Worm (Caenorhabditis elegans) whole organism, mixed stage, embryonic: ENCODE results near the gene T14G8.6.
A peak's percentile ranks its signal among the peaks of the same experiment; 100 is the strongest.

Experiments
- M03D4.4 ChIP-seq: sonication (generic microtip); optimal IDR thresholded peaks from 2 replicates; lab custom pipeline; 2017; ENCODE audit warnings: mild to moderate bottlenecking, missing genetic modification characterization, missing compliant biosample characterization
- bed-3 ChIP-seq: fragments of 200-800 bp; sonication (Bioruptor generic); optimal IDR thresholded peaks from 3 replicates; lab custom pipeline; 2018; ENCODE audit warnings: mild to moderate bottlenecking, missing genetic modification characterization, moderate library complexity, missing compliant biosample characterization
- blmp-1 ChIP-seq: fragments of 150-350 bp; optimal IDR thresholded peaks from 2 replicates; lab custom pipeline; 2014; ENCODE audit warnings: missing biosample characterization, missing genetic modification characterization
- ceh-39 ChIP-seq: fragments of 150-350 bp; optimal IDR thresholded peaks from 2 replicates; lab custom pipeline; 2014; ENCODE audit warnings: missing biosample characterization, missing genetic modification characterization
- ceh-43 ChIP-seq: fragments of 200-800 bp; sonication (Bioruptor generic); optimal IDR thresholded peaks from 2 replicates; lab custom pipeline; 2018; ENCODE audit warnings: mild to moderate bottlenecking, missing genetic modification characterization, moderate library complexity, missing compliant biosample characterization
- ceh-83 ChIP-seq: fragments of 200-800 bp; sonication (Bioruptor generic); optimal IDR thresholded peaks from 2 replicates; lab custom pipeline; 2018; ENCODE audit warnings: mild to moderate bottlenecking, missing genetic modification characterization, missing compliant biosample characterization
- ces-1 ChIP-seq: fragments of 150-350 bp; optimal IDR thresholded peaks from 2 replicates; lab custom pipeline; 2014; ENCODE audit warnings: missing biosample characterization, missing genetic modification reagents, missing genetic modification characterization
- cnd-1 ChIP-seq: fragments of 200-800 bp; sonication (Bioruptor generic); optimal IDR thresholded peaks from 2 replicates; lab custom pipeline; 2018; ENCODE audit warnings: mild to moderate bottlenecking, missing genetic modification characterization, missing compliant biosample characterization
- drap-1 ChIP-seq: fragments of 200-800 bp; sonication (Bioruptor generic); optimal IDR thresholded peaks from 3 replicates; lab custom pipeline; 2018; ENCODE audit warnings: mild to moderate bottlenecking, missing genetic modification characterization, missing compliant biosample characterization
- elt-1 ChIP-seq: sonication (generic microtip); optimal IDR thresholded peaks from 2 replicates; lab custom pipeline; 2017; ENCODE audit warnings: missing genetic modification characterization, mild to moderate bottlenecking, missing compliant biosample characterization, antibody characterized with exemption, moderate library complexity, borderline replicate concordance; ENCODE audit not compliant: insufficient read depth
- elt-3 ChIP-seq: fragments of 150-350 bp; optimal IDR thresholded peaks from 2 replicates; lab custom pipeline; 2014; ENCODE audit warnings: missing biosample characterization, missing genetic modification characterization
- flh-1 ChIP-seq: fragments of 200-800 bp; sonication (Bioruptor generic); optimal IDR thresholded peaks from 2 replicates; lab custom pipeline; 2018; ENCODE audit warnings: mild to moderate bottlenecking, missing genetic modification characterization, moderate library complexity, missing compliant biosample characterization
- ham-2 ChIP-seq: fragments of 200-800 bp; sonication (Bioruptor generic); optimal IDR thresholded peaks from 2 replicates; lab custom pipeline; 2018; ENCODE audit warnings: mild to moderate bottlenecking, missing genetic modification characterization, missing compliant biosample characterization
- hlh-1 ChIP-seq: fragments of 150-350 bp; optimal IDR thresholded peaks from 2 replicates; lab custom pipeline; 2014; ENCODE audit warnings: missing biosample characterization, missing genetic modification reagents, missing genetic modification characterization
- lin-13 ChIP-seq: fragments of 150-350 bp; optimal IDR thresholded peaks from 2 replicates; lab custom pipeline; 2014; ENCODE audit warnings: missing biosample characterization, missing genetic modification characterization
- lin-32 ChIP-seq: fragments of 200-800 bp; sonication (Bioruptor generic); optimal IDR thresholded peaks from 2 replicates; lab custom pipeline; 2018; ENCODE audit warnings: mild to moderate bottlenecking, missing genetic modification characterization, missing compliant biosample characterization
- lsy-2 ChIP-seq: fragments of 150-350 bp; optimal IDR thresholded peaks from 2 replicates; lab custom pipeline; 2014; ENCODE audit warnings: missing biosample characterization, missing genetic modification characterization
- mab-5 ChIP-seq: fragments of 150-350 bp; optimal IDR thresholded peaks from 2 replicates; lab custom pipeline; 2014; ENCODE audit warnings: missing biosample characterization, missing genetic modification characterization
- mep-1 ChIP-seq: fragments of 150-350 bp; optimal IDR thresholded peaks from 2 replicates; lab custom pipeline; 2017; ENCODE audit warnings: missing biosample characterization, missing genetic modification reagents, missing genetic modification characterization, inconsistent platforms
- mls-2 ChIP-seq: sonication (generic microtip); optimal IDR thresholded peaks from 2 replicates; lab custom pipeline; 2016; ENCODE audit warnings: mild to moderate bottlenecking, missing genetic modification characterization, moderate library complexity, missing compliant biosample characterization
- nhr-12 ChIP-seq: fragments of 150-350 bp; optimal IDR thresholded peaks from 2 replicates; lab custom pipeline; 2014; ENCODE audit warnings: missing biosample characterization, missing genetic modification characterization
- nhr-2 ChIP-seq: fragments of 150-350 bp; optimal IDR thresholded peaks from 2 replicates; lab custom pipeline; 2014; ENCODE audit warnings: missing biosample characterization, missing genetic modification characterization
- nhr-237 ChIP-seq: fragments of 150-350 bp; optimal IDR thresholded peaks from 2 replicates; lab custom pipeline; 2014; ENCODE audit warnings: missing biosample characterization, missing genetic modification characterization
- nhr-28 ChIP-seq: fragments of 150-350 bp; optimal IDR thresholded peaks from 2 replicates; lab custom pipeline; 2014; ENCODE audit warnings: missing biosample characterization, missing genetic modification characterization
- nhr-76 ChIP-seq: sonication (generic microtip); optimal IDR thresholded peaks from 2 replicates; lab custom pipeline; 2017; ENCODE audit warnings: missing biosample characterization, missing genetic modification characterization
- pha-4 ChIP-seq: fragments of 150-350 bp; optimal IDR thresholded peaks from 2 replicates; lab custom pipeline; 2018; ENCODE audit warnings: missing biosample characterization, missing genetic modification reagents, missing genetic modification characterization
- sem-2 ChIP-seq: fragments of 200-800 bp; sonication (Bioruptor generic); optimal IDR thresholded peaks from 2 replicates; lab custom pipeline; 2018; ENCODE audit warnings: mild to moderate bottlenecking, missing genetic modification characterization, missing compliant biosample characterization
- snpc-4 ChIP-seq: fragments of 150-350 bp; optimal IDR thresholded peaks from 2 replicates; lab custom pipeline; 2014; ENCODE audit warnings: missing biosample characterization, missing genetic modification characterization
- sptf-1 ChIP-seq: sonication (generic microtip); optimal IDR thresholded peaks from 2 replicates; lab custom pipeline; 2017; ENCODE audit warnings: mild to moderate bottlenecking, missing genetic modification characterization, moderate library complexity, missing compliant biosample characterization
- tbx-8 ChIP-seq: fragments of 200-800 bp; sonication (Bioruptor generic); optimal IDR thresholded peaks from 2 replicates; lab custom pipeline; 2018; ENCODE audit warnings: mild to moderate bottlenecking, missing genetic modification characterization, moderate library complexity, missing compliant biosample characterization
- unc-120 ChIP-seq: sonication (generic microtip); optimal IDR thresholded peaks from 2 replicates; lab custom pipeline; 2017; ENCODE audit warnings: missing genetic modification characterization, missing compliant biosample characterization; ENCODE audit not compliant: poor library complexity, severe bottlenecking
- unc-39 ChIP-seq: fragments of 150-350 bp; optimal IDR thresholded peaks from 2 replicates; lab custom pipeline; 2014; ENCODE audit warnings: missing biosample characterization, missing genetic modification characterization
- unc-62 ChIP-seq: fragments of 150-350 bp; optimal IDR thresholded peaks from 2 replicates; lab custom pipeline; 2014; ENCODE audit warnings: missing biosample characterization, missing genetic modification reagents, missing genetic modification characterization
- zip-8 ChIP-seq: fragments of 150-350 bp; optimal IDR thresholded peaks from 2 replicates; lab custom pipeline; 2014; ENCODE audit warnings: missing biosample characterization, missing genetic modification characterization
- ztf-11 ChIP-seq: fragments of 150-350 bp; optimal IDR thresholded peaks from 2 replicates; lab custom pipeline; 2014; ENCODE audit warnings: missing biosample characterization, missing genetic modification characterization

Gene T14G8.6

ce11 chrX:12902057-12902652 lies 39.5 kb upstream of the T14G8.6 start:
- no peak for TF ChIP-seq pha-4 (tag; lab: Kevin White, UChicago)
- TF ChIP-seq drap-1 (GFP tag; lab: Kevin White, UChicago): no peak
- peak; percentile 26 for TF ChIP-seq sptf-1
- TF ChIP-seq ces-1: peak; percentile 88

- no peak for TF ChIP-seq ceh-39 (tag; lab: Kevin White, UChicago)
Measured at ce11 chrX:12899140-12899888, 36.7 kb upstream of the T14G8.6 start.

- TF ChIP-seq zip-8 (tag; lab: Kevin White, UChicago) (peak; percentile 7), lsy-2 (tag; lab: Kevin White, UChicago) (peak; percentile 2), M03D4.4 (tag; lab: Kevin White, UChicago) (peak; percentile 91), sptf-1 (peak; percentile 95), lin-32 (peak; percentile 47), ceh-83 (GFP tag; lab: Kevin White, UChicago) (peak; percentile 86), mls-2 (tag; lab: Kevin White, UChicago) (peak; percentile 92), nhr-28 (no peak), flh-1 (peak; percentile 60), ces-1 (no peak), ztf-11 (tag; lab: Kevin White, UChicago) (no peak), elt-1 (no peak), nhr-76 (tag; lab: Kevin White, UChicago) (no peak), drap-1 (GFP tag; lab: Kevin White, UChicago) (peak; percentile 82), ceh-39 (tag; lab: Kevin White, UChicago) (no peak), unc-39 (tag; lab: Kevin White, UChicago) (no peak), cnd-1 (tag; lab: Kevin White, UChicago) (peak; percentile 85), nhr-12 (tag; lab: Kevin White, UChicago) (no peak), sem-2 (peak; percentile 77), blmp-1 (tag; lab: Kevin White, UChicago) (no peak), bed-3 (peak; percentile 66), elt-3 (no peak), mep-1 (tag; lab: Kevin White, UChicago) (peak; percentile 29), ham-2 (GFP tag; lab: Kevin White, UChicago) (peak; percentile 79), nhr-2 (tag; lab: Kevin White, UChicago) (peak; percentile 21), snpc-4 (no peak), nhr-237 (tag; lab: Kevin White, UChicago) (no peak), pha-4 (tag; lab: Kevin White, UChicago) (peak; percentile 56), tbx-8 (GFP tag; lab: Kevin White, UChicago) (peak; percentile 85), unc-120 (tag; lab: Kevin White, UChicago) (peak; percentile 73), ceh-43 (GFP tag; lab: Kevin White, UChicago) (peak; percentile 78), unc-62 (GFP tag; lab: Kevin White, UChicago) (no peak), mab-5 (tag; lab: Kevin White, UChicago) (no peak), lin-13 (tag; lab: Kevin White, UChicago) (peak; percentile 43), hlh-1 (tag; lab: Kevin White, UChicago) (no peak)
- TF ChIP-seq, all 35 proteins: peak for 20
Measured at ce11 chrX:12889837-12890449, 27.3 kb upstream of the T14G8.6 start.
